Worm (Caenorhabditis elegans) whole organism, L4 larva: ENCODE data around the gene gck-1.

ENCODE experiments used
- ceh-28 ChIP-seq: fragments of 150-350 bp; optimal IDR thresholded peaks from 2 replicates; lab custom pipeline; 2014; ENCODE audit warnings: missing biosample characterization, missing genetic modification reagents, missing genetic modification characterization
- nhr-6 ChIP-seq: fragments of 150-350 bp; optimal IDR thresholded peaks from 2 replicates; lab custom pipeline; 2014; ENCODE audit warnings: missing biosample characterization, missing genetic modification characterization
- sdz-12 ChIP-seq: fragments of 200-800 bp; sonication (Bioruptor generic); optimal IDR thresholded peaks from 2 replicates; lab custom pipeline; 2018; ENCODE audit warnings: mild to moderate bottlenecking, missing genetic modification characterization, missing compliant biosample characterization
- zag-1 ChIP-seq: fragments of 150-350 bp; optimal IDR thresholded peaks from 2 replicates; lab custom pipeline; 2014; ENCODE audit warnings: missing biosample characterization, missing genetic modification characterization

DNA sequence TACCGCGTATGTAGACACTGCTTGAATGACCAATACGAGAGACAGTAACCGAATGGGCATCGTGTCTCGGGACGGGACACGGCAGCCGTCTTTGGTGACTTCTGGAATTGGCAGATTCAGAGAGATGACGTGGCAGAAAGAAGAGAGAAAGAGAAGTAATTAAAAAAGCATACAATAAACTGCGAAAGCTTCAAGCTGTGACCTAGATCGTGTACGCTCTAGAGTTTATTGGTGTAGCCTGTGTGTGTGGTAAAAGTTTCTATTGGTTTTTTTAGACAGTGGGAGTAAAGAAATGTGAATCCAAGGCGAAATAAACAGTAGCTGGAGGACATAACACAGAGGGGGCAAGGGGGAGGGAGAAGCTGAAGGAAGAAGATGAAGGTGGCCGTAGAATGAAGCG lies 3.6 kb upstream of the gck-1 start, which contains the start of gene T19A5.3:
- TF ChIP-seq nhr-6 (tag; lab: Kevin White, UChicago) (no peak), zag-1 (no peak), sdz-12 (GFP tag; lab: Kevin White, UChicago) (no peak), ceh-28 (tag; lab: Kevin White, UChicago) (no peak)
